Fruit fly (Drosophila melanogaster): ENCODE data around the gene Targ2.

Gene Targ2

dm6 chr3L:21176935-21177581 is 26.0 kb downstream of the Targ2 start:
- TF ChIP-seq Dif (GFP tag; optimal IDR thresholded peaks at IDR 0.05; ENCODE audit: partially characterized antibody), result no peak
- peak; percentile 41 for TF ChIP-seq Sp1 (GFP tag; optimal IDR thresholded peaks at IDR 0.05)
- no peak for TF ChIP-seq CG32264 (GFP tag; optimal IDR thresholded peaks at IDR 0.05)
- peak; percentile 66 for TF ChIP-seq OdsH (GFP tag; optimal IDR thresholded peaks at IDR 0.05)
- peak; percentile 64 for TF ChIP-seq HLH106 (tag; optimal IDR thresholded peaks at IDR 0.05)
- no peak for TF ChIP-seq sage (GFP tag; optimal IDR thresholded peaks at IDR 0.05)
- TF ChIP-seq fru (GFP tag; optimal IDR thresholded peaks at IDR 0.05), result peak; percentile 62
- peak; percentile 38 for TF ChIP-seq brk (GFP tag; optimal IDR thresholded peaks at IDR 0.05)
- peak in 1 of 2 experiments; percentile 68 for TF ChIP-seq foxo (GFP tag; optimal IDR thresholded peaks at IDR 0.05)
- TF ChIP-seq rgr (GFP tag; optimal IDR thresholded peaks at IDR 0.05), result peak; percentile 77
- no peak for TF ChIP-seq lola (GFP tag; optimal IDR thresholded peaks at IDR 0.05)
- no peak for TF ChIP-seq pan (optimal IDR thresholded peaks at IDR 0.05)
- TF ChIP-seq Jra (GFP tag; optimal IDR thresholded peaks at IDR 0.05), result no peak
- peak; percentile 31 for TF ChIP-seq woc (GFP tag; optimal IDR thresholded peaks at IDR 0.05)
- peak; percentile 61 for TF ChIP-seq ey (GFP tag; optimal IDR thresholded peaks at IDR 0.05)
- no peak for TF ChIP-seq Hr83 (GFP tag; optimal IDR thresholded peaks at IDR 0.05; ENCODE audit: poor library complexity, severe bottlenecking)
- peak; percentile 47 for TF ChIP-seq br (GFP tag; optimal IDR thresholded peaks at IDR 0.05)
- no peak for TF ChIP-seq Abd-B (GFP tag; optimal IDR thresholded peaks at IDR 0.05)
- TF ChIP-seq dmrt93B (GFP tag; optimal IDR thresholded peaks at IDR 0.05), result peak; percentile 19
- TF ChIP-seq usp (GFP tag; optimal IDR thresholded peaks at IDR 0.05), result no peak
- peak; percentile 73 for TF ChIP-seq h (GFP tag; optimal IDR thresholded peaks at IDR 0.05)
- peak; percentile 53 for TF ChIP-seq sv (GFP tag; optimal IDR thresholded peaks at IDR 0.05)

- no peak for TF ChIP-seq ey (GFP tag; optimal IDR thresholded peaks at IDR 0.05)
- TF ChIP-seq Hr83 (GFP tag; optimal IDR thresholded peaks at IDR 0.05; ENCODE audit: poor library complexity, severe bottlenecking), result no peak
- no peak for TF ChIP-seq Myc (optimal IDR thresholded peaks at IDR 0.05)
- TF ChIP-seq Sp1 (GFP tag; optimal IDR thresholded peaks at IDR 0.05), result no peak
- TF ChIP-seq Rel (GFP tag; optimal IDR thresholded peaks at IDR 0.05), result no peak
- TF ChIP-seq Rel (tag; optimal IDR thresholded peaks at IDR 0.05), result no peak
- TF ChIP-seq Dif (GFP tag; optimal IDR thresholded peaks at IDR 0.05; ENCODE audit: partially characterized antibody), result no peak
- TF ChIP-seq Mio (GFP tag; optimal IDR thresholded peaks at IDR 0.05), result no peak
- no peak for TF ChIP-seq HLH106 (tag; optimal IDR thresholded peaks at IDR 0.05)
- no peak for TF ChIP-seq Hr78 (GFP tag; optimal IDR thresholded peaks at IDR 0.05)
- no peak for TF ChIP-seq Jra (GFP tag; optimal IDR thresholded peaks at IDR 0.05)
- no peak for TF ChIP-seq woc (GFP tag; optimal IDR thresholded peaks at IDR 0.05)
- no peak for TF ChIP-seq foxo (GFP tag; optimal IDR thresholded peaks at IDR 0.05)
These were observed 26.6 kb downstream of the Targ2 start for dm6 chr3L:21176276-21176934.

dm6 chr3L:21175531-21176271 is 27.3 kb downstream of the Targ2 start:
- TF ChIP-seq ey (GFP tag; optimal IDR thresholded peaks at IDR 0.05) (no peak), br (GFP tag; optimal IDR thresholded peaks at IDR 0.05) (peak; percentile 17), Sp1 (GFP tag; optimal IDR thresholded peaks at IDR 0.05) (peak; percentile 5), CrebA (GFP tag; optimal IDR thresholded peaks at IDR 0.05; ENCODE audit: borderline replicate concordance) (no peak), foxo (GFP tag; optimal IDR thresholded peaks at IDR 0.05) (no peak), Hnf4 (GFP tag; optimal IDR thresholded peaks at IDR 0.05) (no peak), Rel (GFP tag; optimal IDR thresholded peaks at IDR 0.05) (no peak), Rel (tag; optimal IDR thresholded peaks at IDR 0.05) (peak; percentile 79), fru (GFP tag; optimal IDR thresholded peaks at IDR 0.05) (no peak), Myc (optimal IDR thresholded peaks at IDR 0.05) (peak; percentile 84), CG9705 (GFP tag; optimal IDR thresholded peaks at IDR 0.05) (no peak), Dif (GFP tag; optimal IDR thresholded peaks at IDR 0.05; ENCODE audit: partially characterized antibody) (no peak), HLH106 (tag; optimal IDR thresholded peaks at IDR 0.05) (no peak), Dfd (GFP tag; optimal IDR thresholded peaks at IDR 0.05) (no peak), pan (optimal IDR thresholded peaks at IDR 0.05) (no peak), Mio (GFP tag; optimal IDR thresholded peaks at IDR 0.05) (no peak), dsf (GFP tag; optimal IDR thresholded peaks at IDR 0.05; ENCODE audit: borderline replicate concordance) (no peak), Hr83 (GFP tag; optimal IDR thresholded peaks at IDR 0.05; ENCODE audit: poor library complexity, severe bottlenecking) (no peak), usp (GFP tag; optimal IDR thresholded peaks at IDR 0.05) (no peak)

Data from whole organism, wandering third instar larva.